Fruit fly (Drosophila melanogaster) whole organism, embryonic: ENCODE results near the gene caz.

ENCODE experiments used
- Bgb ChIP-seq: fragments of 200-800 bp; sonication (Bioruptor generic); IDR thresholded peaks from 2 replicates; pipeline ENCODE4 v1.3.6; 2022; ENCODE audit warnings: missing biosample characterization, missing genetic modification characterization; ENCODE audit not compliant: partially characterized antibody
- CG11696 ChIP-seq: fragments of 200-800 bp; sonication (Bioruptor generic); IDR thresholded peaks from 2 replicates; pipeline ENCODE4 v1.3.6; 2022; ENCODE audit warnings: missing biosample characterization, missing genetic modification characterization
- CG12071 ChIP-seq: fragments of 200-800 bp; sonication (Bioruptor generic); optimal IDR thresholded peaks from 3 replicates; lab custom pipeline; 2018; ENCODE audit warnings: missing biosample characterization, mild to moderate bottlenecking, missing genetic modification characterization
- CG14860 ChIP-seq: fragments of 200-800 bp; sonication (Bioruptor generic); IDR thresholded peaks from 3 replicates; pipeline ENCODE4 v1.3.6; 2022; ENCODE audit warnings: missing biosample characterization, missing genetic modification characterization; ENCODE audit not compliant: partially characterized antibody
- CG15073 ChIP-seq: fragments of 200-800 bp; sonication (Bioruptor generic); optimal IDR thresholded peaks from 2 replicates; lab custom pipeline; 2016; ENCODE audit warnings: missing biosample characterization, missing genetic modification characterization
- CG15269 ChIP-seq: fragments of 200-800 bp; sonication (Bioruptor generic); optimal IDR thresholded peaks from 2 replicates; lab custom pipeline; 2018; ENCODE audit warnings: missing biosample characterization, mild to moderate bottlenecking, missing genetic modification characterization, moderate library complexity
- CG15601 ChIP-seq: fragments of 200-800 bp; sonication (Bioruptor generic); optimal IDR thresholded peaks from 3 replicates; lab custom pipeline; 2019; ENCODE audit warnings: missing biosample characterization, mild to moderate bottlenecking, missing genetic modification characterization, moderate library complexity
- CG17568 ChIP-seq: fragments of 200-800 bp; sonication (Bioruptor generic); optimal IDR thresholded peaks from 2 replicates; lab custom pipeline; 2018; ENCODE audit warnings: missing biosample characterization, mild to moderate bottlenecking, missing genetic modification characterization, moderate library complexity
- CG2120 ChIP-seq: fragments of 200-800 bp; sonication (Bioruptor generic); optimal IDR thresholded peaks from 3 replicates; lab custom pipeline; 2016; ENCODE audit warnings: missing biosample characterization, missing genetic modification characterization
- CG3065 ChIP-seq: fragments of 200-800 bp; sonication (Bioruptor generic); optimal IDR thresholded peaks from 2 replicates; lab custom pipeline; 2016; ENCODE audit warnings: missing biosample characterization, missing genetic modification characterization
- CG31365 ChIP-seq: fragments of 200-800 bp; sonication (Bioruptor generic); optimal IDR thresholded peaks from 2 replicates; lab custom pipeline; 2018; ENCODE audit warnings: missing biosample characterization, mild to moderate bottlenecking, missing genetic modification characterization
- CG33213 ChIP-seq: fragments of 200-800 bp; sonication (Bioruptor generic); optimal IDR thresholded peaks from 3 replicates; lab custom pipeline; 2016; ENCODE audit warnings: missing biosample characterization, missing genetic modification characterization
- CG34224 ChIP-seq: fragments of 200-800 bp; sonication (Bioruptor generic); IDR thresholded peaks from 3 replicates; pipeline ENCODE4 v1.3.6; 2022; ENCODE audit warnings: missing biosample characterization, missing genetic modification characterization; ENCODE audit not compliant: partially characterized antibody
- CG6272 ChIP-seq: fragments of 200-800 bp; sonication (Bioruptor generic); IDR thresholded peaks from 2 replicates; pipeline ENCODE4 v1.3.6; 2022; ENCODE audit warnings: missing biosample characterization, missing genetic modification characterization
- CG6689 ChIP-seq: fragments of 200-800 bp; sonication (Bioruptor generic); IDR thresholded peaks from 2 replicates; pipeline ENCODE4 v1.3.6; 2022; ENCODE audit warnings: missing biosample characterization, missing genetic modification characterization
- CG7786 ChIP-seq: fragments of 200-800 bp; sonication (Bioruptor generic); optimal IDR thresholded peaks from 2 replicates; lab custom pipeline; 2016; ENCODE audit warnings: missing biosample characterization, missing genetic modification characterization
- CG8290 ChIP-seq, 3 experiments: fragments of 200-800 bp; sonication (Bioruptor generic); optimal IDR thresholded peaks; 2 replicates each; lab custom pipeline; 2016 to 2019; ENCODE audit warnings: missing biosample characterization in 3 of 3, missing genetic modification characterization in 3 of 3, mild to moderate bottlenecking in 2 of 3, moderate library complexity in 1 of 3
- CG9932 ChIP-seq: fragments of 200-800 bp; sonication (Bioruptor generic); IDR thresholded peaks from 2 replicates; pipeline ENCODE4 v1.3.6; 2022; ENCODE audit warnings: missing biosample characterization, missing genetic modification characterization
- D ChIP-seq, 2 experiments: fragments of 200-800 bp in 1 of 2; fragments of >200 bp in 1 of 2; sonication (Bioruptor generic) in 1 of 2; optimal IDR thresholded peaks; 2 replicates in 1 of 2; 3 replicates in 1 of 2; lab custom pipeline; 2017; ENCODE audit warnings: mild to moderate bottlenecking in 1 of 2, missing biosample characterization in 1 of 2, missing genetic modification characterization in 1 of 2, missing genetic modification reagents in 1 of 2
- Dfd ChIP-seq, 2 experiments: fragments of >200 bp; optimal IDR thresholded peaks; 2 replicates each; lab custom pipeline; 2017; ENCODE audit warnings: missing biosample characterization in 2 of 2, missing genetic modification characterization in 2 of 2
- Dll ChIP-seq: fragments of 200-800 bp; sonication (Bioruptor generic); IDR thresholded peaks from 4 replicates; pipeline ENCODE4 v1.3.6; 2022; ENCODE audit warnings: missing biosample characterization, missing genetic modification characterization; ENCODE audit not compliant: partially characterized antibody
- Drgx ChIP-seq: fragments of 200-800 bp; sonication (Bioruptor generic); IDR thresholded peaks from 2 replicates; pipeline ENCODE4 v1.3.6; 2022; ENCODE audit warnings: missing biosample characterization, missing genetic modification characterization
- HLH54F ChIP-seq: fragments of 200-800 bp; sonication (Bioruptor generic); optimal IDR thresholded peaks from 3 replicates; lab custom pipeline; 2016; ENCODE audit warnings: missing biosample characterization, missing genetic modification characterization
- Hmr ChIP-seq: fragments of 200-800 bp; sonication (Bioruptor generic); optimal IDR thresholded peaks from 3 replicates; lab custom pipeline; 2017; ENCODE audit warnings: mild to moderate bottlenecking, missing biosample characterization, missing genetic modification reagents, missing genetic modification characterization
- Lhr ChIP-seq: fragments of 200-800 bp; sonication (Bioruptor generic); optimal IDR thresholded peaks from 3 replicates; lab custom pipeline; 2017; ENCODE audit warnings: mild to moderate bottlenecking, missing biosample characterization, missing genetic modification reagents, missing genetic modification characterization
- Med ChIP-seq: fragments of 200-800 bp; sonication (Bioruptor generic); peaks from one replicate; lab custom pipeline; 2016; ENCODE audit warnings: missing biosample characterization, missing genetic modification characterization, mild to moderate bottlenecking, inconsistent platforms, moderate library complexity
- NFAT ChIP-seq: fragments of 200-800 bp; sonication (Bioruptor generic); IDR thresholded peaks from 2 replicates; pipeline ENCODE4 v1.3.6; 2022; ENCODE audit warnings: missing biosample characterization, missing genetic modification characterization
- Neu2 ChIP-seq: fragments of 200-800 bp; sonication (Bioruptor generic); optimal IDR thresholded peaks from 3 replicates; lab custom pipeline; 2016; ENCODE audit warnings: missing biosample characterization, missing genetic modification characterization, borderline replicate concordance
- Nf-YB ChIP-seq: fragments of 200-800 bp; sonication (Bioruptor generic); optimal IDR thresholded peaks from 3 replicates; lab custom pipeline; 2019; ENCODE audit warnings: missing biosample characterization, mild to moderate bottlenecking, missing genetic modification characterization, moderate library complexity
- NfI ChIP-seq: fragments of 200-800 bp; sonication (Bioruptor generic); optimal IDR thresholded peaks from 3 replicates; lab custom pipeline; 2018; ENCODE audit warnings: missing biosample characterization, mild to moderate bottlenecking, missing genetic modification characterization, moderate library complexity
- Poxn ChIP-seq: fragments of 200-800 bp; sonication (Bioruptor generic); IDR thresholded peaks from 2 replicates; pipeline ENCODE4 v1.3.6; 2022; ENCODE audit warnings: missing biosample characterization, missing genetic modification characterization
- Ptx1 ChIP-seq: fragments of 200-800 bp; sonication (Bioruptor generic); IDR thresholded peaks from 2 replicates; pipeline ENCODE4 v1.3.6; 2022; ENCODE audit warnings: missing biosample characterization, missing genetic modification characterization
- Usf ChIP-seq: fragments of 200-800 bp; sonication (Bioruptor generic); optimal IDR thresholded peaks from 2 replicates; lab custom pipeline; 2017; ENCODE audit warnings: missing genotype, missing biosample characterization, missing genetic modification characterization
- Xrp1 ChIP-seq: fragments of 200-800 bp; sonication (Bioruptor generic); IDR thresholded peaks from 2 replicates; pipeline ENCODE4 v1.3.6; 2022; ENCODE audit warnings: missing biosample characterization, missing genetic modification characterization
- ato ChIP-seq: fragments of 200-800 bp; sonication (Bioruptor generic); IDR thresholded peaks from 2 replicates; pipeline ENCODE4 v1.3.6; 2022; ENCODE audit warnings: missing biosample characterization, missing genetic modification characterization; ENCODE audit not compliant: partially characterized antibody
- br ChIP-seq: fragments of >200 bp; optimal IDR thresholded peaks from 2 replicates; lab custom pipeline; 2017
- chm ChIP-seq: fragments of 200-800 bp; sonication (Bioruptor generic); IDR thresholded peaks from 2 replicates; pipeline ENCODE4 v1.3.6; 2022; ENCODE audit warnings: missing biosample characterization, missing genetic modification characterization
- dm ChIP-seq: fragments of 200-800 bp; sonication (Bioruptor generic); optimal IDR thresholded peaks from 3 replicates; lab custom pipeline; 2016; ENCODE audit warnings: missing biosample characterization, missing genetic modification characterization
- eve ChIP-seq, 2 experiments: fragments of >200 bp; optimal IDR thresholded peaks; 2 replicates each; lab custom pipeline; 2017; ENCODE audit warnings: missing biosample characterization in 2 of 2, missing genetic modification characterization in 2 of 2
- eyg ChIP-seq: fragments of 200-800 bp; sonication (Bioruptor generic); optimal IDR thresholded peaks from 3 replicates; lab custom pipeline; 2016; ENCODE audit warnings: missing biosample characterization, missing genetic modification characterization
- gfzf ChIP-seq: fragments of 200-800 bp; sonication (Bioruptor generic); optimal IDR thresholded peaks from 2 replicates; lab custom pipeline; 2016; ENCODE audit warnings: missing biosample characterization, mild to moderate bottlenecking, missing genetic modification characterization, moderate library complexity
- maf-S ChIP-seq: fragments of 200-800 bp; sonication (Bioruptor generic); optimal IDR thresholded peaks from 2 replicates; lab custom pipeline; 2016; ENCODE audit warnings: missing biosample characterization, missing genetic modification characterization
- nerfin-2 ChIP-seq: fragments of 200-800 bp; sonication (Bioruptor generic); IDR thresholded peaks from 2 replicates; pipeline ENCODE4 v1.3.6; 2022; ENCODE audit warnings: missing biosample characterization, missing genetic modification characterization; ENCODE audit not compliant: partially characterized antibody
- sc ChIP-seq, 3 experiments: fragments of >200 bp in 2 of 3; fragments of 200-800 bp in 1 of 3; sonication (Bioruptor generic) in 1 of 3; optimal IDR thresholded peaks; 2 replicates in 2 of 3; 3 replicates in 1 of 3; lab custom pipeline; 2017; ENCODE audit warnings: mild to moderate bottlenecking in 1 of 3, missing biosample characterization in 1 of 3, missing genetic modification characterization in 1 of 3, missing genetic modification reagents in 1 of 3
- sd ChIP-seq: fragments of 200-800 bp; sonication (Bioruptor generic); optimal IDR thresholded peaks from 3 replicates; lab custom pipeline; 2018; ENCODE audit warnings: missing biosample characterization, mild to moderate bottlenecking, missing genetic modification characterization, moderate library complexity
- slp2 ChIP-seq: fragments of 200-800 bp; sonication (Bioruptor generic); optimal IDR thresholded peaks from 2 replicates; lab custom pipeline; 2016; ENCODE audit warnings: missing biosample characterization, missing genetic modification characterization
- tup ChIP-seq: fragments of 200-800 bp; sonication (Bioruptor generic); optimal IDR thresholded peaks from 2 replicates; lab custom pipeline; 2016; ENCODE audit warnings: missing biosample characterization, mild to moderate bottlenecking, missing genetic modification characterization, moderate library complexity
- zfh1 ChIP-seq: fragments of 200-800 bp; sonication (Bioruptor generic); IDR thresholded peaks from 3 replicates; pipeline ENCODE4 v1.3.6; 2022; ENCODE audit warnings: missing biosample characterization, missing genetic modification characterization

The caz gene

DNA sequence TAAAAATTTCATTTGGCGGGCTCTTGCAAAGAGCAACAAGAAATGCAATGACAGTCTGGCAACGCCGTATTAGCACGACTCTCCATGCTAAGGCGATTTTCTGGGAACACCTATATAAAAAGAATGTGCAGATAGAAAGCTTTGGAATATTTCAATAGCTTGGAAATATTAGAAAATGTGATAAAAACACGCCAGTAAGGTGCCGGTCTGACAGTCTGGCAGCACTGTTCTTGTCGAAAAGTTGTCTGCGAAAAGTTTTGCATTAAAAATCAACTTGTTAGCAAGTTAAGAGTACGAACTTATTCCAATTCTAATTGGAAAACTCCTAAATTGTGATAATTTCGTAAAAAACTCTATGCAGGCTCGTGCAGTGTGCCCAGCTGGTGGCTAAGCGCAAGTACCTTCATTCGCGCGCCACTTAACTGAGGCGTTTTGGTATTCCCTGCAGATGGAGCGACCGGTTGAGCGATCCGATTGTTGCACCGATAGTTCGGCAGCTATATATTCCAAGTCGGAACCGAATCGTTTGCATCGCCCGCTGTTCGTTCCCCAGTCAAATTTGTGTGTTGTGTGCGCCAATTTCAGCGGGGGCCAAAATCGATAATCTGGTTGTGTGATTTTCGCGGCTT is 10.6 kb upstream of the caz start, which contains the start of gene eas (continued):
- peak; percentile 96 for TF ChIP-seq gfzf
- TF ChIP-seq sc (optimal IDR thresholded peaks at IDR 0.05; lab: Kevin White, UChicago): no peak
- TF ChIP-seq sc (GFP tag; optimal IDR thresholded peaks at IDR 0.05; lab: Kevin White, UChicago): no peak
- no peak for TF ChIP-seq CG31365
- no peak for TF ChIP-seq maf-S (GFP tag; lab: Kevin White, UChicago)
- TF ChIP-seq Neu2 (GFP tag; lab: Kevin White, UChicago): no peak
- TF ChIP-seq NfI (GFP tag; lab: Kevin White, UChicago): no peak
- TF ChIP-seq Bgb (GFP tag; lab: Robert Waterston, UW): peak; percentile 83
- peak; percentile 35 for TF ChIP-seq CG33213 (GFP tag; lab: Kevin White, UChicago)
- TF ChIP-seq CG34224 (GFP tag; lab: Robert Waterston, UW): peak; percentile 70
- TF ChIP-seq Usf (GFP tag; lab: Kevin White, UChicago): no peak
- no peak for TF ChIP-seq Dfd (GFP tag; optimal IDR thresholded peaks at IDR 0.05; lab: Kevin White, UChicago)
- TF ChIP-seq CG12071 (GFP tag; lab: Kevin White, UChicago): no peak
- TF ChIP-seq CG7786 (GFP tag; lab: Kevin White, UChicago): peak; percentile 1
- TF ChIP-seq CG3065 (GFP tag; lab: Kevin White, UChicago): no peak
- TF ChIP-seq tup (GFP tag; lab: Kevin White, UChicago): no peak
- no peak for TF ChIP-seq Drgx (GFP tag; lab: Robert Waterston, UW)
- no peak for TF ChIP-seq Poxn (GFP tag; lab: Robert Waterston, UW)
- no peak for TF ChIP-seq eyg (GFP tag; lab: Kevin White, UChicago)
- peak; percentile 63 for TF ChIP-seq CG8290 (GFP tag; optimal IDR thresholded peaks at IDR 0.05; lab: Kevin White, UChicago)
- peak; percentile 44 to 74 for TF ChIP-seq CG8290 (tag; optimal IDR thresholded peaks at IDR 0.05; lab: Kevin White, UChicago)
- no peak for TF ChIP-seq D (optimal IDR thresholded peaks at IDR 0.05; lab: Kevin White, UChicago)
- TF ChIP-seq D (GFP tag; optimal IDR thresholded peaks at IDR 0.05; lab: Kevin White, UChicago): no peak
- TF ChIP-seq dm (GFP tag; lab: Kevin White, UChicago): no peak
- peak; percentile 23; the same call in 1 of the 2 replicates for TF ChIP-seq nerfin-2 (GFP tag; lab: Robert Waterston, UW)
- TF ChIP-seq HLH54F: peak; percentile 1
- TF ChIP-seq Med: peak; percentile 79
- no peak for TF ChIP-seq br
- TF ChIP-seq CG9932 (GFP tag; lab: Robert Waterston, UW): peak; percentile 56
- TF ChIP-seq CG2120: peak; percentile 30
- no peak for TF ChIP-seq CG6272 (GFP tag; lab: Robert Waterston, UW)
- peak; percentile 10 for TF ChIP-seq sd
- TF ChIP-seq Xrp1 (GFP tag; lab: Robert Waterston, UW): no peak
- peak; percentile 64 for TF ChIP-seq ato (GFP tag; lab: Robert Waterston, UW)
- TF ChIP-seq eve (GFP tag; optimal IDR thresholded peaks at IDR 0.05; lab: Kevin White, UChicago): no peak
- TF ChIP-seq NFAT: peak; percentile 27; the same call in 1 of the 2 replicates
- TF ChIP-seq zfh1 (GFP tag; lab: Robert Waterston, UW): no peak
- peak; percentile 63 for TF ChIP-seq Lhr (GFP tag; lab: Kevin White, UChicago)
- TF ChIP-seq CG17568 (GFP tag; lab: Kevin White, UChicago): no peak
- TF ChIP-seq Ptx1 (GFP tag; lab: Robert Waterston, UW): peak; percentile 24; the same call in 1 of the 2 replicates
- TF ChIP-seq slp2 (GFP tag; lab: Kevin White, UChicago): no peak
- no peak for TF ChIP-seq CG11696 (GFP tag; lab: Robert Waterston, UW)
- TF ChIP-seq Dll: peak; percentile 64
- no peak for TF ChIP-seq CG6689 (GFP tag; lab: Robert Waterston, UW)
- peak; percentile 14 for TF ChIP-seq CG15601 (tag; lab: Kevin White, UChicago)
- TF ChIP-seq Hmr: peak; percentile 25
- TF ChIP-seq Nf-YB (GFP tag; lab: Kevin White, UChicago): no peak
- peak; percentile 59; the same call in 1 of the 2 replicates for TF ChIP-seq chm (GFP tag; lab: Robert Waterston, UW)
- peak; percentile 59 for TF ChIP-seq CG14860
- no peak for TF ChIP-seq CG15269 (tag; lab: Kevin White, UChicago)
- TF ChIP-seq CG15073: no peak
